Worm (Caenorhabditis elegans): ENCODE measurements around the gene clec-260.

DNA sequence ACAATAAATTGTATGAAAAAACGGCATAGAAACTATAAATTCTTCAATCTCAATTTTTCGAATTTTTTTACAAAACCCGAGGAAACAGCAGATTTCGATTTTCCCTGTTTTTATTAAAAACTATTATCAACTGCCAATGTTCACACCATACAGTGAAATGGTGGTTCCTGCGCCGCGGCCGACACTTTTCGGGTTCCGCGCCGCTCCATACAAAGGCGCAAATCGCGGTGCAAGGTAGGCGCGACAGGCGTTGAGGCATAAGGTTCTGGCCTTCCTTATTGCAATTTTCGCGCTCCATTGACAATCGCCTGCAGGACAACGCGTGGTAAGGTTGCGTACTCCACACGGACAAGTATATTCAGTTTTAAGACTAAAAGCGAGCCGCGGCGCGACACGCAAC lies 675 bp upstream of the clec-260 start:
- no peak for TF ChIP-seq hlh-8 (tag; optimal IDR thresholded peaks at IDR 0.05)
- TF ChIP-seq ref-2 (tag; optimal IDR thresholded peaks at IDR 0.05): no peak
- TF ChIP-seq unc-86 (tag; optimal IDR thresholded peaks at IDR 0.05): no peak
